Fruit fly (Drosophila melanogaster): ENCODE data around the gene CG32720.

Gene CG32720

DNA sequence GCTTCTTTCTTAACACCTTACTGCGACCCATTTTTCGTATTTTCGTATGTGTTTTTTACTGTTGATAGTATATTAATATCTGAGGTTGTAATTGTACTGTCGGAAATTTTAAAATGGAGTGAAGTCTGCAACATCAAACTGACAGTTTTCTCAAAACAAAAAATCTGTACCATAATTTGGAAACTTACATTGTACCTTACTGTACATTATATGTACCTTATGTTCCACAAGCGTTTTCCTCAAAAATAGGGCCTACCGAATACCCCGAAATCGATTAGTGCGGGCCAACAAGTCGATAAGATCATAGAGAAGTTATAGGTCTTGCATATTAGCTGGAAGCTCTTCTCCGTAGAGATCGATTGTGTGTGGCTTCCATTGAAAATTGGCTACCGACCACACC lies at the start of gene CG32720:
CG32720 (minus strand) TSS at position 101 of the 400 bp plus-strand sequence.
- TF ChIP-seq cic (GFP tag; optimal IDR thresholded peaks at IDR 0.05), result no peak
- TF ChIP-seq kay (GFP tag; ENCODE audit: borderline replicate concordance), result no peak
- no peak for TF ChIP-seq ovo (GFP tag; optimal IDR thresholded peaks at IDR 0.05)
- no peak for TF ChIP-seq Clk (GFP tag; optimal IDR thresholded peaks at IDR 0.05)
- no peak for TF ChIP-seq CG5204 (GFP tag; optimal IDR thresholded peaks at IDR 0.05)
- no peak for TF ChIP-seq cnc (optimal IDR thresholded peaks at IDR 0.05)
- no peak for TF ChIP-seq toe (GFP tag; optimal IDR thresholded peaks at IDR 0.05)
- no peak for TF ChIP-seq Mnt (GFP tag; optimal IDR thresholded peaks at IDR 0.05)
- TF ChIP-seq pad (GFP tag; optimal IDR thresholded peaks at IDR 0.05), result no peak
- no peak for TF ChIP-seq CG11617 (GFP tag; optimal IDR thresholded peaks at IDR 0.05)
- TF ChIP-seq CG1620 (GFP tag; optimal IDR thresholded peaks at IDR 0.05), result no peak
- no peak for TF ChIP-seq CG14711 (tag; optimal IDR thresholded peaks at IDR 0.05)
- TF ChIP-seq CG12768 (GFP tag; optimal IDR thresholded peaks at IDR 0.05), result no peak
- no peak for TF ChIP-seq CG7045 (GFP tag; optimal IDR thresholded peaks at IDR 0.05)
- no peak for TF ChIP-seq Crg-1 (GFP tag; optimal IDR thresholded peaks at IDR 0.05)
- TF ChIP-seq tj (GFP tag; optimal IDR thresholded peaks at IDR 0.05), result no peak
- no peak for TF ChIP-seq CG7101 (tag; optimal IDR thresholded peaks at IDR 0.05)
- TF ChIP-seq bab1 (GFP tag; optimal IDR thresholded peaks at IDR 0.05), result no peak
- no peak for TF ChIP-seq CG33017 (tag; optimal IDR thresholded peaks at IDR 0.05)

DNA sequence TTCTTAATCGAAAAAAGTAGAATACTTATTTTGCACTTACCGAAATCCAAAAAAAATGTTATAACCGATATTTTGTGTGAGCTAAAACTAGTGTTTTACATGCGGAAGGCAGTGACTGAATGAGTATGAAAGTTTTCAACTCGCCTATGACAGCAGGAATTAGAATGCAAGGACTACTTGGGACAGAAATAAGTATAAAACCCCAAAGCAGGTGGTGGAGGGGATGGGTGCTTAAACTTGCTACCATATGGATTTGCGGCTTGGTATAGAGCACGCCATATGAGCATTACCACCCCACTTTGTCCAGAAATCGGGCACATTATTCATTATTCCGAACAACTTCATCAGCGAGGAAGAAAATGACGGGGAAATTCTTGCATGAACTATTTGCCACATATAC lies 49.3 kb upstream of the CG32720 start, which contains the start of gene CG12689:
CG12689 (minus strand) TSS at position 101 of the 400 bp plus-strand sequence.
- TF ChIP-seq CG1620 (GFP tag; optimal IDR thresholded peaks at IDR 0.05) (no peak), CG5204 (GFP tag; optimal IDR thresholded peaks at IDR 0.05) (no peak)

DNA sequence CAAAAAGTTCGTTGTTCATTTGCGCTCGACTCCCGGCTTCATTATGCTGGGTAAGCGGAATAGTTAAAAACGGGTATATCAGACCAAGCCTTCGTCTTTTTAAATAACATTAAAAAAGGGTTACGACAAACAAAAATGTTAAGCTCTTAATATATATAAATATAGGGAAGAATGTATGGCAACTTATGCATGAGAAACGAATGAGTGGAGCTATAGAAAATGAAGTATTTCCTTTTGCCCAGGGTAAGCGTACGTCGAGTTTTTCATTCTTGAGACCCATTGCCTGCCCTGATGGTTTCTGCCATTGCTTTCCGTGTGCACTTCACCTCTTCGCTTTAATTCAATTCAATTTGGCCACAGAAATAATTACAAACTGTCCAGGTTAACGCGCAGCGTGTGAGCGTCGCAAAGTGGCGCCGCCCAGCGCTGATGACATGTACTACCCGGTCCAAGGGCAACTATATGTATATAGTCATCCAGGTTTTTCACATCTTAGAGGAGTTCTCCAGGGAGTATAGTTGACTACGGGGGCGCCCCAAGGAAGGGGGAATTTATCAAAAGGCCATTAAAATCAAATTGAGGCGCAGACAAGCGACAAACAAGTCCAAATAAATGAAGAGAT lies 44.5 kb upstream of the CG32720 start:
- TF ChIP-seq Crg-1 (GFP tag; optimal IDR thresholded peaks at IDR 0.05) (no peak), CG1620 (GFP tag; optimal IDR thresholded peaks at IDR 0.05) (no peak), Hr96 (GFP tag; optimal IDR thresholded peaks at IDR 0.05) (no peak), tj (GFP tag; optimal IDR thresholded peaks at IDR 0.05) (peak; percentile 5), Clk (GFP tag; optimal IDR thresholded peaks at IDR 0.05) (no peak)

DNA sequence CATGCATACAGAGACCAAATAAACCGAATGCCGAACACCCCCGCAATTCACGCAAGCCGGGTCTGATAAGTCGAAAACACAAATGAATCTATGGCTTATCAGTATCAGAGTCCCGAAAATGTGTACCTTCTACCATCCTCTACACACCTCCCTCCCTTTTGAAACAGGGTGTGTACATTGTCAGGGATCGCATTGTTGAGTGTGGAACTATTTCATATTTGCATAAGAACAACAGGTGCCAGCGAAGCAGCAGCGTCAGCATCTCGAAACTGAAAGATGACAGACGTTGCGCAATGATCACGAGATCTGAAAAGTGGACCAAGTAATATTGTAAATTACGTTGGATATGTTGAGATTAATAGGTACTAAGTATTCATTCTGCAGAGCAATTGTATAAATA lies 43.1 kb upstream of the CG32720 start:
- TF ChIP-seq cnc (optimal IDR thresholded peaks at IDR 0.05) (no peak), Hr96 (GFP tag; optimal IDR thresholded peaks at IDR 0.05) (no peak), CG14711 (tag; optimal IDR thresholded peaks at IDR 0.05) (no peak), CG5204 (GFP tag; optimal IDR thresholded peaks at IDR 0.05) (no peak), Mnt (GFP tag; optimal IDR thresholded peaks at IDR 0.05) (no peak), pad (GFP tag; optimal IDR thresholded peaks at IDR 0.05) (no peak), ovo (GFP tag; optimal IDR thresholded peaks at IDR 0.05) (peak; percentile 30), tj (GFP tag; optimal IDR thresholded peaks at IDR 0.05) (peak; percentile 37), bab1 (GFP tag; optimal IDR thresholded peaks at IDR 0.05) (no peak), CG1620 (GFP tag; optimal IDR thresholded peaks at IDR 0.05) (no peak), toe (GFP tag; optimal IDR thresholded peaks at IDR 0.05) (no peak), CG7045 (GFP tag; optimal IDR thresholded peaks at IDR 0.05) (no peak)

DNA sequence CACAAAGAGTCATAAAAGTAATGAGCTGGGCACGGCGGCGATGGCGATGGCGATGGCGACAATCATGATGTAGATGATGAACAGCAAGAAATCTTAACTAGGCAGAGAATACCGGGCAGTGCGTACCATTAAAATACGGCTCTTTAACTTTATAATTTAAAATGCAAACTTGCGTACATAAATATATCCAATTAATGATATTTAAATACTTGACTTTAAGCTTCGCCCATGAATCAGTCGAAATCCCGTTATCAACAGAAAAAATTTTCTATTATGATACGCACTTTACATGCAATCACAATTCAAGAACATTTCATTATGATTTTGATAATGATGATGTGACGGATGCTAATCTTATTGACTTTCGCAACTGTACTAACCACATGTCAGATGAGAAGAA lies 42.3 kb upstream of the CG32720 start:
- TF ChIP-seq bab1 (GFP tag; optimal IDR thresholded peaks at IDR 0.05) (no peak), CG5204 (GFP tag; optimal IDR thresholded peaks at IDR 0.05) (no peak), Mnt (GFP tag; optimal IDR thresholded peaks at IDR 0.05) (no peak), ovo (GFP tag; optimal IDR thresholded peaks at IDR 0.05) (no peak), CG11617 (GFP tag; optimal IDR thresholded peaks at IDR 0.05) (no peak), kay (GFP tag; ENCODE audit: borderline replicate concordance) (no peak), pad (GFP tag; optimal IDR thresholded peaks at IDR 0.05) (no peak), Crg-1 (GFP tag; optimal IDR thresholded peaks at IDR 0.05) (no peak), CG33017 (tag; optimal IDR thresholded peaks at IDR 0.05) (no peak), CG7101 (tag; optimal IDR thresholded peaks at IDR 0.05) (no peak), CG12768 (GFP tag; optimal IDR thresholded peaks at IDR 0.05) (no peak), Hr96 (GFP tag; optimal IDR thresholded peaks at IDR 0.05) (no peak), toe (GFP tag; optimal IDR thresholded peaks at IDR 0.05) (no peak), CG14711 (tag; optimal IDR thresholded peaks at IDR 0.05) (no peak), cnc (optimal IDR thresholded peaks at IDR 0.05) (no peak), CG1620 (GFP tag; optimal IDR thresholded peaks at IDR 0.05) (no peak), Clk (GFP tag; optimal IDR thresholded peaks at IDR 0.05) (no peak), cic (GFP tag; optimal IDR thresholded peaks at IDR 0.05) (no peak), CG7045 (GFP tag; optimal IDR thresholded peaks at IDR 0.05) (no peak), tj (GFP tag; optimal IDR thresholded peaks at IDR 0.05) (no peak)

DNA sequence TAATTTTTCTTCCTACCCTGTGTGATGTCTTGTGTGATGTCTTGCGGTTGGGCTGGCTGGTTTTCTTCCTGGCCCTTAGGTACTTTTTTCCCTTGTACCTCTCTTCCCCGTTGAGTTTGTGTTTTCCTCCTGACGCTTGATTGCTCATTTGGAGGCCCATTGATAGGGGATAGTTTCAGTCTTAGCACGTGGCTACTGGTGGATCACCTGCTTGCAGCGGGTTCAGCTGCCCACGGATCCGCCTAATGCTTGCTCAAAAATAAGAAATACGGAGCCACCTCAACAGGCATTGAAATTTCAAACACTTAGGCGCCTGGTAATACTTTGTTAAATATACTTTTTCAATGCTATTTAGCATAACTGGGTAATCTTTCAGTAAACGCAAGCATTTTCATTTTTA lies 37.2 kb upstream of the CG32720 start, which contains the start of gene CG11369:
CG11369 (plus strand) TSS at position 301 of the 400 bp plus-strand sequence.
- TF ChIP-seq CG14711 (tag; optimal IDR thresholded peaks at IDR 0.05) (no peak), pad (GFP tag; optimal IDR thresholded peaks at IDR 0.05) (no peak), CG7045 (GFP tag; optimal IDR thresholded peaks at IDR 0.05) (no peak), CG5204 (GFP tag; optimal IDR thresholded peaks at IDR 0.05) (no peak)

DNA sequence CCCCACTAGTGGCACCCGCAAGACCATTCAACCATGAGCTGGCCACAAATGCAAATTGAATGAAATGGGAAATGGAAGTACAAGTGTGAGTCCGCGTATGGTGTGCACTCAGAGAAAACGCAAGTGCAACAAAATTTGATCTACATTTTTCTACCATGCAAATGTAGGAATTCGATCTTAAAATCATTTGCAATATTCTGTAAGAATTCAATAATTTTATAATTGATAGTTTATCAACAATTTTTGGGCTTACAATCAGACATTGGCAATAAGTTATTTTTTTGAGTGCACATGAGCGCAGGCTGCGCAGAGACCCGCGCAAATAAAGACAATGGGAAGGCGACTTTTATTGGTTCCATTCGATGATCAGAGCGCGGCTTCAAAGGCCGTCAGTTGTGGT lies 34.4 kb upstream of the CG32720 start:
- TF ChIP-seq pad (GFP tag; optimal IDR thresholded peaks at IDR 0.05), result no peak
- no peak for TF ChIP-seq CG12768 (GFP tag; optimal IDR thresholded peaks at IDR 0.05)
- TF ChIP-seq cnc (optimal IDR thresholded peaks at IDR 0.05), result no peak
- TF ChIP-seq CG7101 (tag; optimal IDR thresholded peaks at IDR 0.05), result no peak
- no peak for TF ChIP-seq Crg-1 (GFP tag; optimal IDR thresholded peaks at IDR 0.05)
- no peak for TF ChIP-seq CG14711 (tag; optimal IDR thresholded peaks at IDR 0.05)
- no peak for TF ChIP-seq CG5204 (GFP tag; optimal IDR thresholded peaks at IDR 0.05)
- no peak for TF ChIP-seq toe (GFP tag; optimal IDR thresholded peaks at IDR 0.05)
- TF ChIP-seq tj (GFP tag; optimal IDR thresholded peaks at IDR 0.05), result no peak
- TF ChIP-seq CG7045 (GFP tag; optimal IDR thresholded peaks at IDR 0.05), result no peak
- no peak for TF ChIP-seq Mnt (GFP tag; optimal IDR thresholded peaks at IDR 0.05)
- no peak for TF ChIP-seq kay (GFP tag; ENCODE audit: borderline replicate concordance)
- TF ChIP-seq Hr96 (GFP tag; optimal IDR thresholded peaks at IDR 0.05), result no peak
- TF ChIP-seq CG11617 (GFP tag; optimal IDR thresholded peaks at IDR 0.05), result no peak
- no peak for TF ChIP-seq cic (GFP tag; optimal IDR thresholded peaks at IDR 0.05)
- TF ChIP-seq bab1 (GFP tag; optimal IDR thresholded peaks at IDR 0.05), result no peak
- no peak for TF ChIP-seq CG33017 (tag; optimal IDR thresholded peaks at IDR 0.05)
- TF ChIP-seq CG1620 (GFP tag; optimal IDR thresholded peaks at IDR 0.05), result no peak
- TF ChIP-seq ovo (GFP tag; optimal IDR thresholded peaks at IDR 0.05), result no peak

All from whole organism, adult.